Worm (Caenorhabditis elegans) whole organism, L2 larva: ENCODE measurements around the gene F46E10.3.

Source experiments
- Y55F3AM.14 ChIP-seq: fragments of 200-800 bp; sonication (Bioruptor generic); optimal IDR thresholded peaks from 2 replicates; lab custom pipeline; 2018; ENCODE audit warnings: mild to moderate bottlenecking, missing genetic modification characterization, missing compliant biosample characterization
- dmd-4 ChIP-seq: sonication (generic microtip); optimal IDR thresholded peaks from 2 replicates; lab custom pipeline; 2017; ENCODE audit warnings: missing biosample characterization, missing genetic modification characterization
- lsy-2 ChIP-seq, 2 experiments: fragments of 150-350 bp in 1 of 2; sonication (generic microtip) in 1 of 2; optimal IDR thresholded peaks; 2 replicates each; lab custom pipeline; 2014 to 2017; ENCODE audit warnings: missing biosample characterization in 2 of 2, missing genetic modification characterization in 2 of 2
- nhr-10 ChIP-seq: sonication (generic microtip); optimal IDR thresholded peaks from 2 replicates; lab custom pipeline; 2017; ENCODE audit warnings: missing biosample characterization, missing genetic modification characterization
- nhr-25 ChIP-seq: fragments of 150-350 bp; sonication (generic microtip); optimal IDR thresholded peaks from 3 replicates; lab custom pipeline; 2014; ENCODE audit warnings: missing biosample characterization, missing genetic modification characterization
- nhr-77 ChIP-seq: fragments of 150-350 bp; optimal IDR thresholded peaks from 2 replicates; lab custom pipeline; 2014; ENCODE audit warnings: missing biosample characterization, missing genetic modification characterization
- unc-62 ChIP-seq: fragments of 150-350 bp; optimal IDR thresholded peaks from 2 replicates; lab custom pipeline; 2014; ENCODE audit warnings: missing biosample characterization, missing genetic modification reagents, missing genetic modification characterization

- TF ChIP-seq nhr-77 (tag; lab: Kevin White, UChicago): no peak
- TF ChIP-seq unc-62 (GFP tag; lab: Kevin White, UChicago): no peak
- no peak for TF ChIP-seq lsy-2 (tag; optimal IDR thresholded peaks at IDR 0.05; lab: Kevin White, UChicago)
- no peak for TF ChIP-seq Y55F3AM.14
- no peak for TF ChIP-seq nhr-25 (tag; lab: Kevin White, UChicago)
- TF ChIP-seq dmd-4: no peak
- TF ChIP-seq nhr-10 (tag; lab: Kevin White, UChicago): no peak
These were observed 7.0 kb upstream of the F46E10.3 start, which contains the start of gene ubh-1 for ce11 chrV:6511121-6511520.
